Fruit fly (Drosophila melanogaster) whole organism: ENCODE results near the gene mRpL55.

Source experiments
- CG8478 ChIP-seq: fragments of >200 bp; optimal IDR thresholded peaks from 2 replicates; lab custom pipeline; 2018; ENCODE audit warnings: inconsistent platforms
- Dll ChIP-seq: fragments of >200 bp; optimal IDR thresholded peaks from 2 replicates; lab custom pipeline; 2017
- EcR ChIP-seq, 2 experiments: fragments of >200 bp; optimal IDR thresholded peaks; 2 replicates each; lab custom pipeline; 2017; ENCODE audit warnings: missing biosample characterization in 2 of 2, missing genetic modification characterization in 2 of 2, missing genetic modification reagents in 2 of 2
- pan ChIP-seq: fragments of >200 bp; optimal IDR thresholded peaks from 2 replicates; lab custom pipeline; 2017
- psq ChIP-seq: fragments of >200 bp; optimal IDR thresholded peaks from 2 replicates; lab custom pipeline; 2017
- usp ChIP-seq: fragments of >200 bp; optimal IDR thresholded peaks from 2 replicates; lab custom pipeline; 2017; ENCODE audit warnings: missing biosample characterization, missing genetic modification characterization, mixed read lengths

mRpL55 gene

DNA sequence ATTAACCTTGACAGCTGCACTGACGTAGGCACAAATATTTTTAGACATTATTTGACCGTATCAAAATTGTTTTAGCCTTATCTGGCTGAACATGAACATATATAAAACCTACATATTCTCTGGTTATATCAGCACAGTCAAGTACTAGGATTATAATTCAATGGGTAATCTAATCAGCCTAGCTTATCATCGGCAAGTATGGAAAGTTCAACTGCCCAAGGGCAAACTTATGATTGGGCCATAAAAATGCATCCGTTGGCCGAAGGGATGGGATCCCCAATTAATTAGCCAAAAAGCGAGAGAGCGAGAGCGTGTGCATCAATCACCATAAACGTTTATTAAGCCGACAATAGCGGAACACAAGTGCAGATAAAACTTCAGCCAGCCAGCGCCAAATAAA, 29.2 kb downstream of the mRpL55 start:
- TF ChIP-seq psq: no peak
- no peak for TF ChIP-seq CG8478 (lab: Kevin White, UChicago)
- no peak for TF ChIP-seq pan (lab: Kevin White, UChicago)
- TF ChIP-seq EcR (GFP tag; optimal IDR thresholded peaks at IDR 0.05; lab: Kevin White, UChicago): no peak
- no peak for TF ChIP-seq usp (GFP tag; lab: Kevin White, UChicago)
- TF ChIP-seq Dll: no peak

DNA sequence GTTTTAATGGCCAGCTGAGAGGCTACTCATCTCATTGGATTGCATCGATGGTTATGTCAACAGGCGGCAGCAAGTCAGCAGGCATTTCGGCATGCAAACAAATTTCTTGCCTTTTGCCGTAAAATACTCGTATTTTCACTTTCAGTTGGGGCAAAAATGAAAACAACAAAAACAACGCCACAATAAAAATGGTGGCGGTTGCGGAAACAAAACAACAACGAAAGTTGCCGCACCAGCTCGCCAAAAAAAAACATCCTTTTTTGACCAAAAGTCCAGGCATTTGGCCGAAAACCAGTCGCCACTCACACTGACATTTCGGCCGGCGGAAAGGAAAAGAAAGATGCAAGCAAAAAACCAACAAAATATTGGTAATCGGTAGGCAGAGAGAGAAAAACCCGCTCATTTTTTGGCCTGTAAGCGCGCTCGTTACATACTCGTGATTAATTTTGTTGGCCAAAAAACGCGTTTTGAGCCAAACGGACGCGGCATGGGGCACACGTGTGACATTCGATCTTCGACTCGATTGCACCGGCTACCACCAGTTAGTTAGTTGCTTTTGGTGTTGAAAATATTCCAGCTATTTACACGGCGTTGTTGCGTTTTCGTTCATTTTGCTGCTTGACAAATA, 30.6 kb downstream of the mRpL55 start:
- TF ChIP-seq CG8478 (lab: Kevin White, UChicago): no peak
- TF ChIP-seq psq: no peak
- no peak for TF ChIP-seq Dll
- no peak for TF ChIP-seq pan (lab: Kevin White, UChicago)
- TF ChIP-seq EcR (GFP tag; optimal IDR thresholded peaks at IDR 0.05; lab: Kevin White, UChicago): no peak
- TF ChIP-seq usp (GFP tag; lab: Kevin White, UChicago): no peak

DNA sequence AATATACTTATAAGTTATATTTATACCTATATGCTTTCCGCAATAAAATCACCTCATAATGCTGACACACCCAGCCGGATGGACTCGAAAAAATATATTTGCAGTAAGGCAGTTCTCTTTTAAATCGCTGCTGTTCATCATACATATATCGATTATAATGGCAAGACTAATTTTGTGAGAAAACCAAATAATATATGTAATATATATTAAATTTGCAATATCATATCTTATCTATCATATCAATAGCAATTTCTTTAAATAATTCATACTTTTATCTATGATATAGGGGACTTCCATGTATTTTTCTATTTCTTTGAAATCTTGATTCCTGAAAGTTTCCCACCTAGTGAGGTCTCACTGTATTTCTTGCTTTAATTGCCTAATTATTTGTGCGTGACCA, 32.2 kb downstream of the mRpL55 start:
- no peak for TF ChIP-seq EcR (GFP tag; optimal IDR thresholded peaks at IDR 0.05; lab: Kevin White, UChicago)
- TF ChIP-seq CG8478 (lab: Kevin White, UChicago): no peak
- TF ChIP-seq psq: no peak
- TF ChIP-seq Dll: no peak
- no peak for TF ChIP-seq usp (GFP tag; lab: Kevin White, UChicago)
- TF ChIP-seq pan (lab: Kevin White, UChicago): no peak

DNA sequence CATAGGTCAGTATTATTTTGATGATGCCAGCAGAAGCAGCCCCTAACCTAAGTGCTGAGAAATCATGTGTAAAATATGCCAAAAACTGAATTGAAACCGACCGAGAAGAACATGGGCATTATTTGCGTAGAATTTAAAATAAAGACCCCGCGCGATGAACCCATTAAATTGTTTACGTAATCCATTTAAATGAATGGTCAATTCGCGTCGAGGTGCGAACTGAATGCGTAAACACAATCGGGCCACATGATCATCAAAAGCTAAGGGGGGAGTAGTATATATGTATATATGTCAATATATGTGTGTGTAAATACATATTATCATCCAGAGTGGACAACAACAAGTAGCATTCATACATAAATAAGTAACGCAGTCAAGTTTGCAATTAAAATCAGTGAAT, 34.5 kb downstream of the mRpL55 start:
- no peak for TF ChIP-seq psq

DNA sequence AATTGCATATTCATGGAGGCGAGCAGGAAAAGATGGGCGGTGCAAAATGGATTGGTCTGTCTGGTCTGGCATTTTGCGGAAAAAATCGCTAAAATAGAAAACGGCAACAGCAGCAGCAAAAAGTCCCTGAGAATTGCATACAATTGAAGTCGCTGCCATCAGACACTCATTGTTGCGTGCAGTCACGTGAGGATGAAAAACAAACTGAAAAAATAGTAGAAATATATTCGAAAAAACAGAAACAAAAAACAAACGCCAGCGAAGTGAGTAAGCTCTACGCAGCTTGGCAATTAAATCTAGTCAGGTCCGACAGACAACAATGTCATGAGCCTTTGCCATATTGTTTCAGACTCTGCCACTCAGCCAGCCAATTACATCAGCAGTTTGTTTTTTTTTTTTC, 35.4 kb downstream of the mRpL55 start:
- TF ChIP-seq EcR (GFP tag; optimal IDR thresholded peaks at IDR 0.05; lab: Kevin White, UChicago) (no peak), usp (GFP tag; lab: Kevin White, UChicago) (no peak), Dll (no peak), pan (lab: Kevin White, UChicago) (no peak), psq (no peak), CG8478 (lab: Kevin White, UChicago) (no peak)

DNA sequence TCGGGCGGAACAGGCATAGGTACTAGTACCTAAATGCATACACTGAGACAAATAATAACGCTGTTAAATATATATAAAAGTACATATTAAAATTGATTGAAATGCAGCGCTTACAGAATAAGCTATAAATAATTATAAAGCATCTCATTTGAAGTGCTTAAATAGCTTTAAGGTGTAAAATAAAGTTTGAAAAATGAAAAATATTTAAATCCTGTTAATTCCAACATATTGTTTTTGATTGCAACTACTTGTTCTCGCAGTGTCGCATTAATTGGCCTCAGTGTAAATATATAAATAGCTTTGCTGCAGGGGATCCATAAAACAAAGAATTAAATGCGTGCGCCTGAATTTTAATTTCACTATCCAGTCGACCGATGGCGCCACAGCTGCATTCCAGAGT, 36.3 kb downstream of the mRpL55 start:
- TF ChIP-seq psq (no peak), pan (lab: Kevin White, UChicago) (no peak), Dll (no peak), EcR (GFP tag; optimal IDR thresholded peaks at IDR 0.05; lab: Kevin White, UChicago) (no peak)

DNA sequence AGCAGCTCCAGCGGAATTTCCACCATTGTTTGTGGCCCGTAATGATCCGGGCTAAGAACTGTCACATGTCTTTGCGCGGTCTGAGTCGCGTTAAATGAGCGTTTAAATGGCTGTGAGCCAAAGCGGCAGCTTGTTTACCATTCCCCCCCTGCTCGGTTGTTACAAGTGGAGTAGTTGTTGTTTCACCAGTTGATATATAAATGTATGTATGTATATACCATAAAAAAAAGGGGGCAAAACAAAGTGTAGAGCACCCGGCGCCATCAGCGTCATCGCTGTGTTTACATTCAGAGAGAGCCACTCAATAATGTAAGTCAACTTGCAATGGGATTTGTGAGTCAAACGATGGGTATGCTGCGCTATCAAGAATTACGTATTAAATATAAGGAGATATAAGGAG, 37.8 kb downstream of the mRpL55 start:
- TF ChIP-seq CG8478 (lab: Kevin White, UChicago): no peak
- no peak for TF ChIP-seq usp (GFP tag; lab: Kevin White, UChicago)
- no peak for TF ChIP-seq psq
- no peak for TF ChIP-seq pan (lab: Kevin White, UChicago)
- no peak for TF ChIP-seq Dll
- TF ChIP-seq EcR (GFP tag; optimal IDR thresholded peaks at IDR 0.05; lab: Kevin White, UChicago): no peak

DNA sequence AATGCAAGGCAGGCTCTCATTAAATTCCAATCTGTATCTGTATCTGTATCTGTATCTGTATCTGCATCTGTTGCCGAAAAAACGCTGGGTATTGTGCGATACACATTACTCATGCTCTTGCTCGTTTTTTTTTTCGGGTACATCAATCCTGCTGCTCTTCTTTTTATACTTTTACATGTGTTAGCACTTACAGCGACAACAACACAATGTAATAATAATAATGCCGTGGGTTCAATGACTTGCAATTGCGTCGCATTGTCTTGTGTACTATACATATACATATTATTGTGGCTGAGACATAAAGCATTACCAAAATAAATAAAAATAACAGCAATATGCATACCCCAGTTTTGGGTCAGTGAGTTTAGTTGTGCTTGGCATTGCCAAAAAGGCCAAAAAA, 39.9 kb downstream of the mRpL55 start:
- no peak for TF ChIP-seq Dll
- TF ChIP-seq pan (lab: Kevin White, UChicago): no peak
- TF ChIP-seq psq: no peak
- TF ChIP-seq CG8478 (lab: Kevin White, UChicago): no peak
- no peak for TF ChIP-seq usp (GFP tag; lab: Kevin White, UChicago)
- no peak for TF ChIP-seq EcR (GFP tag; optimal IDR thresholded peaks at IDR 0.05; lab: Kevin White, UChicago)

DNA sequence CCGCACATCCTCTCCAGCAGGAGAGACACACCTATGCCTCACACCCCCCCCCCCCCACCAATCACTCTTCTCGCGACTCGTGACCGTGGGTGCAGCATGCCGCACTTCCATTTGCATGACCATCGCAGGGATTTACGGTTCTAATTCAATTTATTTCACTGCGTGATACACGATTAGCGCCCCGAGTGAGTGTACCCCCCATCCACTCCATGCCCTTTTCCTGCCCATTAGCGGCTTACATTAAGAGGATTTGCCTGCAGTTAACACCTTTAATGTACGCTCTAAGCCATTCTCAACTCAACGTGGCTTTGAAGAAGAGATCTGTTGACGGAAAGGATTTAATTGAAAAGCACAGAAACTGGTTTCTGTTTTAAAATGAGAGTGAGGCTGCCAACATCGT, 42.2 kb downstream of the mRpL55 start:
- no peak for TF ChIP-seq Dll
- TF ChIP-seq psq: no peak
- TF ChIP-seq EcR (GFP tag; optimal IDR thresholded peaks at IDR 0.05; lab: Kevin White, UChicago): no peak
- no peak for TF ChIP-seq usp (GFP tag; lab: Kevin White, UChicago)
- TF ChIP-seq pan (lab: Kevin White, UChicago): no peak
- TF ChIP-seq CG8478 (lab: Kevin White, UChicago): no peak

DNA sequence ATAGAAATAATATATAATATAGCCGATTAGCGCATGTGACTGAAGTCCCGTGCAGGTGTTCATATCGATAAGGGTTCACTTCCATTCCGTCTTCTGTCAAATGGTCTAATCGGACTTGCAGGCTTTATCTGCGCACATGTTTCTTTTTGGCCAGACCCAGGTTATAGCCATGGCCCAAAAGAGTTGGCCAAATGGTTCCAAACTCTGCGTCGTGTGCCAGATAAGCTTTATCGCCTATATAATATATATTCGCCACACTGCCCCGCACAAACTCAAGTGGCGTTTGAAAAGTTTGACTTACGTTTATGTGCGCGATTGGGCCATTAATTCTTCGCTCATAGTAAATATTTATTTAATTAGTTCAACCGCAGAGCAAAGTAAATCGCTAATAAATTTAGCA, 43.5 kb downstream of the mRpL55 start:
- TF ChIP-seq psq (no peak), usp (GFP tag; lab: Kevin White, UChicago) (no peak), CG8478 (lab: Kevin White, UChicago) (no peak), pan (lab: Kevin White, UChicago) (no peak), EcR (GFP tag; optimal IDR thresholded peaks at IDR 0.05; lab: Kevin White, UChicago) (no peak), Dll (no peak)

DNA sequence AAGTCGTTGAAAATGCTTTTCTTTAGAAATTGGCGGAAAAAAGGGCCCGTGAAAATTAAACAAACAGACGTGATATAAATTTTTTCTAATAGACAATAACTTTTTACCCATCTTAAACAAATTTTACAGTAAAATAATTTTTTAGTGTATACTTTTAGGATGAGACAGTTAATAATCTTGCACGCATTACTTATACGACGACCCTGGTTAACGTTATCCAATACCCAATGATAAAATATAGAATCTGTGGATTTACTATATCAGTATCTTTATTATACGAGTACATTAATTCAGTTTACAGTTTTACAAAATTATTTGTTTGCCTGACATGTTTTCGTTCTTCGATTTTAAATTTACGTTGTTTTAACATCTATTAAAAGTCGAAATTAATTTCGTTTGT, 50.1 kb downstream of the mRpL55 start:
- TF ChIP-seq pan (lab: Kevin White, UChicago): no peak
- TF ChIP-seq psq: no peak
- TF ChIP-seq EcR (GFP tag; optimal IDR thresholded peaks at IDR 0.05; lab: Kevin White, UChicago): no peak
- TF ChIP-seq CG8478 (lab: Kevin White, UChicago): no peak
- no peak for TF ChIP-seq usp (GFP tag; lab: Kevin White, UChicago)
- TF ChIP-seq Dll: no peak
